Worm (Caenorhabditis elegans) whole organism, L4 larva: Measurements from ENCODE around the gene T25F10.4.

Experiments used
- F10B5.3 ChIP-seq: sonication (generic microtip); optimal IDR thresholded peaks from 2 replicates; lab custom pipeline; 2016; ENCODE audit warnings: mild to moderate bottlenecking, missing genetic modification characterization, missing compliant biosample characterization
- Y105C5A.15 ChIP-seq: fragments of 200-800 bp; sonication (Bioruptor generic); IDR thresholded peaks from 2 replicates; pipeline ENCODE4 v1.3.6; 2022; ENCODE audit warnings: missing genetic modification characterization, missing compliant biosample characterization
- Y5F2A.4 ChIP-seq: fragments of 200-800 bp; sonication (Bioruptor generic); optimal IDR thresholded peaks from 2 replicates; lab custom pipeline; 2018; ENCODE audit warnings: mild to moderate bottlenecking, missing genetic modification characterization, missing compliant biosample characterization
- ZK337.2 ChIP-seq: fragments of 200-800 bp; sonication (Bioruptor generic); IDR thresholded peaks from 2 replicates; pipeline ENCODE4 v1.3.6; 2022; ENCODE audit warnings: missing genetic modification reagents, missing genetic modification characterization, missing compliant biosample characterization
- ZK546.5 ChIP-seq, 2 experiments: sonication (generic microtip); optimal IDR thresholded peaks; 2 replicates each; lab custom pipeline; 2017; ENCODE audit warnings: missing biosample characterization in 2 of 2, missing genetic modification characterization in 2 of 2
- aha-1 ChIP-seq: fragments of 150-350 bp; peaks from one replicate; lab custom pipeline; 2014; ENCODE audit warnings: missing biosample characterization, missing genetic modification characterization
- aly-2 ChIP-seq: sonication (generic microtip); optimal IDR thresholded peaks from 2 replicates; lab custom pipeline; 2018; ENCODE audit warnings: missing biosample characterization, missing genetic modification characterization
- cey-2 ChIP-seq: sonication (generic microtip); optimal IDR thresholded peaks from 3 replicates; lab custom pipeline; 2017; ENCODE audit warnings: missing genetic modification characterization, mild to moderate bottlenecking, missing compliant biosample characterization, antibody characterized with exemption, borderline replicate concordance; ENCODE audit not compliant: insufficient read depth
- daf-19 ChIP-seq: fragments of 200-800 bp; sonication (Bioruptor generic); conservative IDR thresholded peaks from 2 replicates; pipeline ENCODE4 v1.3.6; 2022; ENCODE audit warnings: missing genetic modification characterization, missing compliant biosample characterization
- daf-8 ChIP-seq: fragments of 200-800 bp; sonication (Bioruptor generic); IDR thresholded peaks from 2 replicates; pipeline ENCODE4 v1.3.6; 2022; ENCODE audit warnings: missing genetic modification characterization, missing compliant biosample characterization
- dmd-6 ChIP-seq: fragments of 200-800 bp; sonication (Bioruptor generic); IDR thresholded peaks from 2 replicates; pipeline ENCODE4 v1.3.6; 2022; ENCODE audit warnings: missing genetic modification reagents, missing genetic modification characterization, missing compliant biosample characterization
- dpl-1 ChIP-seq: fragments of 150-350 bp; optimal IDR thresholded peaks from 2 replicates; lab custom pipeline; 2014; ENCODE audit warnings: missing biosample characterization, missing genetic modification reagents, missing genetic modification characterization
- hlh-11 ChIP-seq: fragments of 200-800 bp; sonication (Bioruptor generic); optimal IDR thresholded peaks from 2 replicates; lab custom pipeline; 2018; ENCODE audit warnings: mild to moderate bottlenecking, missing genetic modification characterization, missing compliant biosample characterization
- hlh-30 ChIP-seq: sonication (generic microtip); optimal IDR thresholded peaks from 2 replicates; lab custom pipeline; 2017; ENCODE audit warnings: antibody characterized with exemption, mild to moderate bottlenecking, missing genetic modification characterization, missing compliant biosample characterization; ENCODE audit not compliant: insufficient read depth
- hmg-1.1 ChIP-seq: fragments of 200-800 bp; sonication (Bioruptor generic); IDR thresholded peaks from 2 replicates; pipeline ENCODE4 v1.3.6; 2022; ENCODE audit warnings: missing genetic modification reagents, missing genetic modification characterization, missing compliant biosample characterization
- lin-13 ChIP-seq: fragments of 150-350 bp; optimal IDR thresholded peaks from 2 replicates; lab custom pipeline; 2014; ENCODE audit warnings: missing biosample characterization, missing genetic modification reagents, missing genetic modification characterization
- lin-38 ChIP-seq: fragments of 200-800 bp; sonication (Bioruptor generic); IDR thresholded peaks from 2 replicates; pipeline ENCODE4 v1.3.6; 2022; ENCODE audit warnings: missing genetic modification reagents, missing genetic modification characterization, missing compliant biosample characterization
- lsy-2 ChIP-seq, 2 experiments: fragments of 150-350 bp in 1 of 2; sonication (generic microtip) in 1 of 2; optimal IDR thresholded peaks; 2 replicates each; lab custom pipeline; 2014 to 2017; ENCODE audit warnings: missing biosample characterization in 2 of 2, missing genetic modification characterization in 2 of 2
- mdt-29 ChIP-seq: fragments of 200-800 bp; sonication (Bioruptor generic); IDR thresholded peaks from 2 replicates; pipeline ENCODE4 v1.3.6; 2022; ENCODE audit warnings: missing genetic modification reagents, missing genetic modification characterization, missing compliant biosample characterization
- mep-1 ChIP-seq: fragments of 150-350 bp; sonication (generic microtip); optimal IDR thresholded peaks from 3 replicates; lab custom pipeline; 2014; ENCODE audit warnings: missing biosample characterization, missing genetic modification characterization
- mes-2 ChIP-seq: sonication (generic microtip); optimal IDR thresholded peaks from 2 replicates; lab custom pipeline; 2016; ENCODE audit warnings: missing genotype, mild to moderate bottlenecking, missing genetic modification characterization, missing compliant biosample characterization; ENCODE audit not compliant: poor library complexity, severe bottlenecking
- mxl-3 ChIP-seq: fragments of 200-800 bp; sonication (Bioruptor generic); optimal IDR thresholded peaks from 2 replicates; lab custom pipeline; 2018; ENCODE audit warnings: mild to moderate bottlenecking, missing genetic modification characterization, missing compliant biosample characterization
- nhr-25 ChIP-seq: sonication (generic microtip); optimal IDR thresholded peaks from 2 replicates; lab custom pipeline; 2017; ENCODE audit warnings: missing genetic modification characterization, mild to moderate bottlenecking, missing compliant biosample characterization, antibody characterized with exemption, moderate library complexity, borderline replicate concordance; ENCODE audit not compliant: insufficient read depth
- nhr-28 ChIP-seq: fragments of 150-350 bp; optimal IDR thresholded peaks from 2 replicates; lab custom pipeline; 2014; ENCODE audit warnings: missing biosample characterization, missing genetic modification characterization
- nhr-48 ChIP-seq: sonication (generic microtip); optimal IDR thresholded peaks from 2 replicates; lab custom pipeline; 2016; ENCODE audit warnings: mild to moderate bottlenecking, missing genetic modification characterization, missing compliant biosample characterization
- nhr-77 ChIP-seq: fragments of 150-350 bp; optimal IDR thresholded peaks from 2 replicates; lab custom pipeline; 2014; ENCODE audit warnings: missing biosample characterization, missing genetic modification characterization
- saeg-2 ChIP-seq: fragments of 200-800 bp; sonication (Bioruptor generic); IDR thresholded peaks from 2 replicates; pipeline ENCODE4 v1.3.6; 2022; ENCODE audit warnings: missing genetic modification reagents, missing genetic modification characterization, missing compliant biosample characterization
- unc-62 ChIP-seq, 3 experiments: fragments of 150-350 bp in 1 of 3; sonication (generic microtip); optimal IDR thresholded peaks in 2 of 3; peaks in 1 of 3; 1 replicate in 1 of 3; 2 replicates in 2 of 3; lab custom pipeline; 2014 to 2017; ENCODE audit warnings: missing biosample characterization in 3 of 3, missing genetic modification characterization in 3 of 3, missing genetic modification reagents in 3 of 3, missing genotype in 1 of 3
- zag-1 ChIP-seq: fragments of 150-350 bp; optimal IDR thresholded peaks from 2 replicates; lab custom pipeline; 2014; ENCODE audit warnings: missing biosample characterization, missing genetic modification characterization

Gene T25F10.4

DNA sequence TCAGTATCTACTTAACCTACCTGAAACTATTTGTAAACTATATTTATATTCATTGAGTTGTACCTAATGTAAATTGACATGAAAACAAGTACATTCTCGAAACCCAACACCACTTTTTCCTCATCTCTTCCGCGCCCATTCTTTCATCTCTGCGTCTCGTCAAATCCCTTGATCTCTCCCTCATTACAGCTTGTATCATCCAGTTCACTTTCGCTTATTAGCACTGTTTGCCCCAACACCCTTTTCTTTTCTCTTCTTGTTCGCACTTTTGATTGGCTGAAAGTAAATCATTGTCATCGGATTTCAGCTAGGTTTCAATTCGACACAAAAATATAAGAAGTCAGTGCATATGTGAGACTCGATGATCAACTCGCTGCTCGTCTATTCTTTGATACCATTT is 17.5 kb downstream of the T25F10.4 start, which contains the start of gene T25F10.3 (continued):
- no peak for TF ChIP-seq Y105C5A.15 (GFP tag; lab: Robert Waterston, UW)
- no peak for TF ChIP-seq dpl-1 (GFP tag; lab: Kevin White, UChicago)
- no peak for TF ChIP-seq aha-1 (tag; lab: Kevin White, UChicago)
- no peak for TF ChIP-seq daf-8 (GFP tag; lab: Robert Waterston, UW)
- no peak for TF ChIP-seq zag-1 (tag; lab: Kevin White, UChicago)
- TF ChIP-seq, all 104 proteins: peak for 0

DNA sequence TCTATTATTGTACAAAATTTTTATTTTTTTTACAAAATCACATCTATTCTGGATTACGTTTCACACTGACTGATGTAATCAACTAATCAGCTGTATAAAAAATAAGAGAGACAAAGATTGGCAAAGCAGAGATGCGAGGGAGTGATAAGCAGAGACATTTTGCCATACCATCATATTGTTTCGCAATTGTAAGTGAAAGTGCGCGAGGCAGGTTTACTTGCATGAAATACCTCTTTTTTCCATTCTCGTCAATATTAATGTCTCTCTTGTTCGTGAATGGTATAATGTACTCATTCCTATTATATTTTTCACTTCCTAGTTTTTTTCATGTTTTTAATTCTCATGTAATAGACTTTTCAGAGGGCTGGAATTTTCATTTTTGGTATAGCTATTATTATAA is 25.4 kb downstream of the T25F10.4 start:
- TF ChIP-seq unc-62 (GFP tag; optimal IDR thresholded peaks at IDR 0.05 in 1 of 2; lab: Kevin White, UChicago) (peak in 1 of 2 experiments; percentile 71), unc-62 (tag; optimal IDR thresholded peaks at IDR 0.05; lab: Kevin White, UChicago) (no peak), nhr-25 (tag; lab: Kevin White, UChicago) (peak; percentile 5), hlh-11 (tag; lab: Kevin White, UChicago) (peak; percentile 14), cey-2 (tag; lab: Kevin White, UChicago) (peak; percentile 4), hmg-1.1 (GFP tag; lab: Robert Waterston, UW) (no peak), mdt-29 (no peak), ZK546.5 (tag; optimal IDR thresholded peaks at IDR 0.05; lab: Kevin White, UChicago) (no peak), nhr-28 (tag; lab: Kevin White, UChicago) (peak; percentile 18), dmd-6 (GFP tag; lab: Robert Waterston, UW) (0 out of 2 replicates have a peak, but pooled peaks have one; percentile 10), hlh-30 (no peak), nhr-48 (tag; lab: Kevin White, UChicago) (peak; percentile 34), daf-19 (GFP tag; lab: Robert Waterston, UW) (no peak), mep-1 (peak; percentile 22)

DNA sequence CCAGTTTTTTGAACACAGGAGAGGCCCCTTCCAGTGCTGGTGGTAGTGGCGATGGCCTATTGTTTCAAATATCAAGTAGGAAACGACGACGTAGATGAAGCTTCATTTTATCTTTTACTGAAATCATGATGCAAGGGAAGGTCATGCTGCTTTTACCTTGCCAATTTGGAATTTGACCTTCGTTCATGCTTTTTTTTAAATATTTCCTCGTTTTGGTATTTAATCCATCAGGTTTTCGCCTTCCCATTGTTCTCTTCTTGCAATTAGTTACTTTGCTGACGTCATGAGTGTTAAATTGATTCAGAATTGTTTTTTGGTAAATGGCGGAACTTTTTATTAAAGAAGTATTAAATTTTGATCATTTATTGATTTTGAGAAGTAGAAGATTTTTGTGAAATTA is 26.2 kb downstream of the T25F10.4 start:
- peak in 1 of 2 experiments; percentile 41 for TF ChIP-seq unc-62 (GFP tag; optimal IDR thresholded peaks at IDR 0.05 in 1 of 2; lab: Kevin White, UChicago)
- TF ChIP-seq unc-62 (tag; optimal IDR thresholded peaks at IDR 0.05; lab: Kevin White, UChicago), result no peak
- TF ChIP-seq ZK546.5 (tag; optimal IDR thresholded peaks at IDR 0.05; lab: Kevin White, UChicago), result no peak
- peak; percentile 0 for TF ChIP-seq nhr-25 (tag; lab: Kevin White, UChicago)
- no peak for TF ChIP-seq F10B5.3 (tag; lab: Kevin White, UChicago)
- TF ChIP-seq Y5F2A.4, result no peak
- no peak for TF ChIP-seq aly-2 (tag; lab: Kevin White, UChicago)
- TF ChIP-seq saeg-2 (GFP tag; lab: Robert Waterston, UW), result no peak
- no peak for TF ChIP-seq mxl-3
- TF ChIP-seq lin-38 (GFP tag; lab: Robert Waterston, UW), result no peak

DNA sequence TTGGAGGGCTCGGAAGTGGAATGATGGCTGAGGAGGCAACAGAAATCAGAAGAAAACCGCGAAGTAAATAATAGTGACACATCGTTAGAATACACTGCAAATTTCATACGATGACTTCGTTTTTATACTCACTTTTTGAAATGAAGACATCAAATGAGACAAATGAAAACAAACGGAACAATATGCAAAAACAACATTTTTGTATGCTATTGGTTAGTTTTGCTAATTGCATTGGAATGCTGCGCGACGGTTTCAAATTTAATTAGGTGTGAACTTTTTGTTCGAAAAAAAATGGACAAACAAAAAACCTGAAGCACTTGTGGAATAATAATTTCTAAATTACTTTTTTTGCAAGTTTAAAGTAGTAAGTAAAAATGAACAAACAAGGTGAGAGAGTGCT is 29.3 kb downstream of the T25F10.4 start, which contains the start of gene grl-8:
Gene grl-8 (minus strand): TSS at position 101 of the 400 bp plus-strand sequence.
- TF ChIP-seq lsy-2 (tag; optimal IDR thresholded peaks at IDR 0.05; lab: Kevin White, UChicago) (no peak), ZK337.2 (GFP tag; lab: Robert Waterston, UW) (no peak), mep-1 (no peak)

DNA sequence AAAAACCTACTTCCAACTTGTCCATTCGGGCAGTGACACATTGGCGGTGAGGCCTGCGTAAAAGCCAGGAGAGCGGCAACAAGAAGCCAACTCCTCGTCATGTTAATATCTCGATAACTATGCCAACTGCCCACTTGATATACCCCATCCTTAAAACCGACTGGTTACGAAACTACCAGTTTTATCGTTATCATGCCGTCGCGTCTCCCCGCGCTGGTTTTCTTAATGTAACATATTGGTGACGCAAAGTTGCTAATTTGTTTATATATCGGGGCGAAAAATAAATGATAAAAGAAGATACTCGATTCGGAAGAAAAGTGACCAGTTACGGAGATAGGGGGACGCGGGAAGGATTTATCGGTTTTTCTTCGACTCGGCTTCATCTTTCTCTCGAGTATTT is 30.7 kb downstream of the T25F10.4 start, which contains the start of gene grl-9:
Gene grl-9 (minus strand): TSS at position 101 of the 400 bp plus-strand sequence.
- no peak for TF ChIP-seq lin-13 (GFP tag; lab: Kevin White, UChicago)
- peak in 1 of 2 experiments; percentile 34 for TF ChIP-seq unc-62 (GFP tag; optimal IDR thresholded peaks at IDR 0.05 in 1 of 2; lab: Kevin White, UChicago)
- TF ChIP-seq unc-62 (tag; optimal IDR thresholded peaks at IDR 0.05; lab: Kevin White, UChicago), result no peak
- TF ChIP-seq daf-8 (GFP tag; lab: Robert Waterston, UW), result no peak
- no peak for TF ChIP-seq nhr-77
- TF ChIP-seq mes-2 (tag; lab: Kevin White, UChicago), result no peak
- peak; percentile 14 for TF ChIP-seq aha-1 (tag; lab: Kevin White, UChicago)
